Worm (Caenorhabditis elegans) whole organism, late embryonic: Measurements from ENCODE around the gene mdt-6.

Source experiments
- Y22D7AL.16 ChIP-seq: sonication (generic microtip); optimal IDR thresholded peaks from 2 replicates; lab custom pipeline; 2016; ENCODE audit warnings: missing genetic modification characterization, missing compliant biosample characterization
- ahr-1 ChIP-seq: sonication (generic microtip); optimal IDR thresholded peaks from 2 replicates; lab custom pipeline; 2016; ENCODE audit warnings: missing genetic modification characterization, missing compliant biosample characterization
- ceh-18 ChIP-seq: sonication (generic microtip); optimal IDR thresholded peaks from 2 replicates; lab custom pipeline; 2016; ENCODE audit warnings: missing genetic modification characterization, missing compliant biosample characterization
- ceh-34 ChIP-seq: sonication (generic microtip); optimal IDR thresholded peaks from 2 replicates; lab custom pipeline; 2016; ENCODE audit warnings: mild to moderate bottlenecking, missing genetic modification characterization, missing compliant biosample characterization
- ceh-9 ChIP-seq: sonication (generic microtip); optimal IDR thresholded peaks from 2 replicates; lab custom pipeline; 2016; ENCODE audit warnings: mild to moderate bottlenecking, missing genetic modification characterization, inconsistent platforms, missing compliant biosample characterization
- ets-4 ChIP-seq: sonication (generic microtip); optimal IDR thresholded peaks from 2 replicates; lab custom pipeline; 2016; ENCODE audit warnings: missing genetic modification characterization, missing compliant biosample characterization
- rnt-1 ChIP-seq: sonication (generic microtip); optimal IDR thresholded peaks from 2 replicates; lab custom pipeline; 2016; ENCODE audit warnings: missing genetic modification characterization, missing compliant biosample characterization
- sox-2 ChIP-seq: fragments of 200-800 bp; sonication (Bioruptor generic); IDR thresholded peaks from 2 replicates; pipeline ENCODE4 v1.3.6; 2022; ENCODE audit warnings: missing genetic modification reagents, missing genetic modification characterization, missing compliant biosample characterization

- TF ChIP-seq ceh-9 (no peak), ahr-1 (no peak), ets-4 (tag; lab: Kevin White, UChicago) (no peak), sox-2 (GFP tag; lab: Robert Waterston, UW) (no peak), Y22D7AL.16 (no peak), ceh-34 (tag; lab: Kevin White, UChicago) (no peak), rnt-1 (tag; lab: Kevin White, UChicago) (no peak), ceh-18 (tag; lab: Kevin White, UChicago) (no peak)
These were observed 20.0 kb upstream of the mdt-6 start for ce11 chrV:7079388-7079787.
